Fruit fly (Drosophila melanogaster) Kc167 (cell line): ENCODE results near the gene Hip14.

Source experiments
- Sin3A ChIP-seq: fragments of >200 bp; optimal IDR thresholded peaks from 2 replicates; lab custom pipeline; 2018; ENCODE audit warnings: missing external identifiers
- insv ChIP-seq: fragments of >200 bp; optimal IDR thresholded peaks from 3 replicates; lab custom pipeline; 2018; ENCODE audit warnings: missing external identifiers
- psq ChIP-seq: fragments of >200 bp; optimal IDR thresholded peaks from 2 replicates; lab custom pipeline; 2017; ENCODE audit warnings: missing external identifiers

- no peak for TF ChIP-seq Sin3A (lab: Kevin White, UChicago)
- TF ChIP-seq insv (lab: Kevin White, UChicago), result no peak
- no peak for TF ChIP-seq psq (lab: Kevin White, UChicago)
These were observed 35.7 kb upstream of the Hip14 start for dm6 chr3L:15952287-15952686.
